Worm (Caenorhabditis elegans): ENCODE data around the gene acdh-8.

ce11 chrII:5785504-5785903, 8.8 kb upstream of the acdh-8 start:
- TF ChIP-seq elt-1 (tag; optimal IDR thresholded peaks at IDR 0.05) (no peak), R02D3.7 (tag; optimal IDR thresholded peaks at IDR 0.05) (no peak)

Data from whole organism, L2 larva.